Worm (Caenorhabditis elegans) whole organism, mixed stage, embryonic: ENCODE data around the gene casy-1.
A peak's percentile ranks its signal among the peaks of the same experiment; 100 is the strongest.

Experiments
- M03D4.4 ChIP-seq: sonication (generic microtip); optimal IDR thresholded peaks from 2 replicates; lab custom pipeline; 2017; ENCODE audit warnings: mild to moderate bottlenecking, missing genetic modification characterization, missing compliant biosample characterization
- bed-3 ChIP-seq: fragments of 200-800 bp; sonication (Bioruptor generic); optimal IDR thresholded peaks from 3 replicates; lab custom pipeline; 2018; ENCODE audit warnings: mild to moderate bottlenecking, missing genetic modification characterization, moderate library complexity, missing compliant biosample characterization
- blmp-1 ChIP-seq: fragments of 150-350 bp; optimal IDR thresholded peaks from 2 replicates; lab custom pipeline; 2014; ENCODE audit warnings: missing biosample characterization, missing genetic modification characterization
- ceh-39 ChIP-seq: fragments of 150-350 bp; optimal IDR thresholded peaks from 2 replicates; lab custom pipeline; 2014; ENCODE audit warnings: missing biosample characterization, missing genetic modification characterization
- ceh-83 ChIP-seq: fragments of 200-800 bp; sonication (Bioruptor generic); optimal IDR thresholded peaks from 2 replicates; lab custom pipeline; 2018; ENCODE audit warnings: mild to moderate bottlenecking, missing genetic modification characterization, missing compliant biosample characterization
- cnd-1 ChIP-seq: fragments of 200-800 bp; sonication (Bioruptor generic); optimal IDR thresholded peaks from 2 replicates; lab custom pipeline; 2018; ENCODE audit warnings: mild to moderate bottlenecking, missing genetic modification characterization, missing compliant biosample characterization
- drap-1 ChIP-seq: fragments of 200-800 bp; sonication (Bioruptor generic); optimal IDR thresholded peaks from 3 replicates; lab custom pipeline; 2018; ENCODE audit warnings: mild to moderate bottlenecking, missing genetic modification characterization, missing compliant biosample characterization
- elt-3 ChIP-seq: fragments of 150-350 bp; optimal IDR thresholded peaks from 2 replicates; lab custom pipeline; 2014; ENCODE audit warnings: missing biosample characterization, missing genetic modification characterization
- flh-1 ChIP-seq: fragments of 200-800 bp; sonication (Bioruptor generic); optimal IDR thresholded peaks from 2 replicates; lab custom pipeline; 2018; ENCODE audit warnings: mild to moderate bottlenecking, missing genetic modification characterization, moderate library complexity, missing compliant biosample characterization
- ham-2 ChIP-seq: fragments of 200-800 bp; sonication (Bioruptor generic); optimal IDR thresholded peaks from 2 replicates; lab custom pipeline; 2018; ENCODE audit warnings: mild to moderate bottlenecking, missing genetic modification characterization, missing compliant biosample characterization
- hlh-1 ChIP-seq: fragments of 150-350 bp; optimal IDR thresholded peaks from 2 replicates; lab custom pipeline; 2014; ENCODE audit warnings: missing biosample characterization, missing genetic modification reagents, missing genetic modification characterization
- lin-13 ChIP-seq: fragments of 150-350 bp; optimal IDR thresholded peaks from 2 replicates; lab custom pipeline; 2014; ENCODE audit warnings: missing biosample characterization, missing genetic modification characterization
- lin-32 ChIP-seq: fragments of 200-800 bp; sonication (Bioruptor generic); optimal IDR thresholded peaks from 2 replicates; lab custom pipeline; 2018; ENCODE audit warnings: mild to moderate bottlenecking, missing genetic modification characterization, missing compliant biosample characterization
- lsy-2 ChIP-seq: fragments of 150-350 bp; optimal IDR thresholded peaks from 2 replicates; lab custom pipeline; 2014; ENCODE audit warnings: missing biosample characterization, missing genetic modification characterization
- mab-5 ChIP-seq: fragments of 150-350 bp; optimal IDR thresholded peaks from 2 replicates; lab custom pipeline; 2014; ENCODE audit warnings: missing biosample characterization, missing genetic modification characterization
- mep-1 ChIP-seq: fragments of 150-350 bp; optimal IDR thresholded peaks from 2 replicates; lab custom pipeline; 2017; ENCODE audit warnings: missing biosample characterization, missing genetic modification reagents, missing genetic modification characterization, inconsistent platforms
- mls-2 ChIP-seq: sonication (generic microtip); optimal IDR thresholded peaks from 2 replicates; lab custom pipeline; 2016; ENCODE audit warnings: mild to moderate bottlenecking, missing genetic modification characterization, moderate library complexity, missing compliant biosample characterization
- nhr-12 ChIP-seq: fragments of 150-350 bp; optimal IDR thresholded peaks from 2 replicates; lab custom pipeline; 2014; ENCODE audit warnings: missing biosample characterization, missing genetic modification characterization
- nhr-2 ChIP-seq: fragments of 150-350 bp; optimal IDR thresholded peaks from 2 replicates; lab custom pipeline; 2014; ENCODE audit warnings: missing biosample characterization, missing genetic modification characterization
- nhr-237 ChIP-seq: fragments of 150-350 bp; optimal IDR thresholded peaks from 2 replicates; lab custom pipeline; 2014; ENCODE audit warnings: missing biosample characterization, missing genetic modification characterization
- nhr-28 ChIP-seq: fragments of 150-350 bp; optimal IDR thresholded peaks from 2 replicates; lab custom pipeline; 2014; ENCODE audit warnings: missing biosample characterization, missing genetic modification characterization
- nhr-76 ChIP-seq: sonication (generic microtip); optimal IDR thresholded peaks from 2 replicates; lab custom pipeline; 2017; ENCODE audit warnings: missing biosample characterization, missing genetic modification characterization
- pha-4 ChIP-seq: fragments of 150-350 bp; optimal IDR thresholded peaks from 2 replicates; lab custom pipeline; 2018; ENCODE audit warnings: missing biosample characterization, missing genetic modification reagents, missing genetic modification characterization
- sem-2 ChIP-seq: fragments of 200-800 bp; sonication (Bioruptor generic); optimal IDR thresholded peaks from 2 replicates; lab custom pipeline; 2018; ENCODE audit warnings: mild to moderate bottlenecking, missing genetic modification characterization, missing compliant biosample characterization
- sptf-1 ChIP-seq: sonication (generic microtip); optimal IDR thresholded peaks from 2 replicates; lab custom pipeline; 2017; ENCODE audit warnings: mild to moderate bottlenecking, missing genetic modification characterization, moderate library complexity, missing compliant biosample characterization
- tbx-8 ChIP-seq: fragments of 200-800 bp; sonication (Bioruptor generic); optimal IDR thresholded peaks from 2 replicates; lab custom pipeline; 2018; ENCODE audit warnings: mild to moderate bottlenecking, missing genetic modification characterization, moderate library complexity, missing compliant biosample characterization
- unc-120 ChIP-seq: sonication (generic microtip); optimal IDR thresholded peaks from 2 replicates; lab custom pipeline; 2017; ENCODE audit warnings: missing genetic modification characterization, missing compliant biosample characterization; ENCODE audit not compliant: poor library complexity, severe bottlenecking
- unc-39 ChIP-seq: fragments of 150-350 bp; optimal IDR thresholded peaks from 2 replicates; lab custom pipeline; 2014; ENCODE audit warnings: missing biosample characterization, missing genetic modification characterization
- unc-62 ChIP-seq: fragments of 150-350 bp; optimal IDR thresholded peaks from 2 replicates; lab custom pipeline; 2014; ENCODE audit warnings: missing biosample characterization, missing genetic modification reagents, missing genetic modification characterization
- zip-8 ChIP-seq: fragments of 150-350 bp; optimal IDR thresholded peaks from 2 replicates; lab custom pipeline; 2014; ENCODE audit warnings: missing biosample characterization, missing genetic modification characterization
- ztf-11 ChIP-seq: fragments of 150-350 bp; optimal IDR thresholded peaks from 2 replicates; lab custom pipeline; 2014; ENCODE audit warnings: missing biosample characterization, missing genetic modification characterization

The casy-1 gene

ce11 chrII:5899865-5900486, 56.5 kb downstream of the casy-1 start:
- no peak for TF ChIP-seq mab-5 (tag; lab: Kevin White, UChicago)
- TF ChIP-seq unc-120 (tag; lab: Kevin White, UChicago), result no peak
- TF ChIP-seq lin-13 (tag; lab: Kevin White, UChicago), result no peak
- no peak for TF ChIP-seq unc-39 (tag; lab: Kevin White, UChicago)
- TF ChIP-seq flh-1 (GFP tag; lab: Kevin White, UChicago), result no peak
- TF ChIP-seq sptf-1 (tag; lab: Kevin White, UChicago), result no peak
- TF ChIP-seq bed-3, result no peak
- TF ChIP-seq lsy-2 (tag; lab: Kevin White, UChicago), result no peak
- no peak for TF ChIP-seq nhr-2 (tag; lab: Kevin White, UChicago)
- no peak for TF ChIP-seq ceh-83 (GFP tag; lab: Kevin White, UChicago)
- no peak for TF ChIP-seq hlh-1 (tag; lab: Kevin White, UChicago)
- TF ChIP-seq zip-8, result no peak
- no peak for TF ChIP-seq nhr-76 (tag; lab: Kevin White, UChicago)
- TF ChIP-seq M03D4.4 (tag; lab: Kevin White, UChicago), result no peak
- TF ChIP-seq cnd-1 (tag; lab: Kevin White, UChicago), result no peak
- TF ChIP-seq ztf-11 (tag; lab: Kevin White, UChicago), result no peak
- TF ChIP-seq elt-3 (tag; lab: Kevin White, UChicago), result no peak
- TF ChIP-seq sem-2, result no peak
- no peak for TF ChIP-seq mep-1 (tag; lab: Kevin White, UChicago)
- TF ChIP-seq nhr-12 (tag; lab: Kevin White, UChicago), result no peak

- TF ChIP-seq nhr-237 (tag; lab: Kevin White, UChicago) (no peak), blmp-1 (tag; lab: Kevin White, UChicago) (peak; percentile 53), pha-4 (no peak)
These were observed 57.4 kb downstream of the casy-1 start for ce11 chrII:5899080-5899479.

- TF ChIP-seq ztf-11 (tag; lab: Kevin White, UChicago) (no peak), tbx-8 (GFP tag; lab: Kevin White, UChicago) (no peak), lin-32 (GFP tag; lab: Kevin White, UChicago) (no peak), nhr-237 (tag; lab: Kevin White, UChicago) (no peak), ceh-39 (tag; lab: Kevin White, UChicago) (no peak), zip-8 (no peak), unc-62 (GFP tag; lab: Kevin White, UChicago) (no peak), nhr-76 (tag; lab: Kevin White, UChicago) (no peak), nhr-2 (tag; lab: Kevin White, UChicago) (no peak)
These were observed 60.0 kb downstream of the casy-1 start for ce11 chrII:5896512-5896911.

DNA sequence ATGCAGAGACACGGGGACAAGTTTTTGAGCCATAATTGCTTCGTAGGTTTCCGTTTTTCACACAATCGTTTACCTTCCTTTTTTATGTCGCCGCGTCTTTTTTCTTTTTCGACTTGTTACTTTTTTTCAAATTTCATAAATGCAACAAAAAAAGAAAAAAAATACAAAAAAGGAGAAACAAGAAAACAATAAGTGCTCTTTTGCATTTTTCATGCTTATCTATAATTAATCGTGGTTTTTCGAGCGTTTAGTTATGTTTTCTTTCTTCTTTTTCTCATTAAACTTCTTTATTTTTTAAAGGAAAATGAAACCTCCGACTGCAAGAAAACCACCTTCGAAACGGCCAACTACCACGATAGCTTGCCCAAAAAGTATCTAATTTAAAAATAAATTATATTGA, 60.6 kb downstream of the casy-1 start, which contains the start of gene F59G1.4:
F59G1.4 (plus strand) TSS at position 301 of the 400 bp plus-strand sequence.
- no peak for TF ChIP-seq lin-13 (tag; lab: Kevin White, UChicago)
- no peak for TF ChIP-seq drap-1 (GFP tag; lab: Kevin White, UChicago)
- TF ChIP-seq lin-32 (GFP tag; lab: Kevin White, UChicago), result no peak
- TF ChIP-seq ham-2 (GFP tag; lab: Kevin White, UChicago), result no peak
- TF ChIP-seq nhr-28 (tag; lab: Kevin White, UChicago), result no peak
- no peak for TF ChIP-seq unc-120 (tag; lab: Kevin White, UChicago)
- TF ChIP-seq elt-3 (tag; lab: Kevin White, UChicago), result no peak
- TF ChIP-seq mab-5 (tag; lab: Kevin White, UChicago), result no peak
- no peak for TF ChIP-seq mls-2 (tag; lab: Kevin White, UChicago)
- TF ChIP-seq bed-3, result no peak
- TF ChIP-seq, all 35 proteins: peak for 0
